Fruit fly (Drosophila melanogaster) whole organism, embryonic: ENCODE measurements around the gene Cys.

ENCODE experiments used
- Ada2b ChIP-seq: fragments of 200-800 bp; sonication (Bioruptor generic); IDR thresholded peaks from 2 replicates; pipeline ENCODE4 v1.3.6; 2022; ENCODE audit warnings: missing biosample characterization, missing genetic modification characterization
- Asciz ChIP-seq: fragments of 200-800 bp; sonication (Bioruptor generic); optimal IDR thresholded peaks from 2 replicates; lab custom pipeline; 2017; ENCODE audit warnings: missing biosample characterization, mild to moderate bottlenecking, missing genetic modification characterization, missing genetic modification reagents
- Blimp-1 ChIP-seq: fragments of 200-800 bp; sonication (Bioruptor generic); optimal IDR thresholded peaks from 3 replicates; lab custom pipeline; 2018; ENCODE audit warnings: missing biosample characterization, missing genetic modification characterization, mild to moderate bottlenecking, moderate library complexity, missing genetic modification reagents
- CG10979 ChIP-seq: fragments of 200-800 bp; sonication (Bioruptor generic); optimal IDR thresholded peaks from 2 replicates; lab custom pipeline; 2018; ENCODE audit warnings: missing biosample characterization, mild to moderate bottlenecking, missing genetic modification characterization, moderate library complexity
- CG12391 ChIP-seq: fragments of 200-800 bp; sonication (Bioruptor generic); optimal IDR thresholded peaks from 3 replicates; lab custom pipeline; 2018; ENCODE audit warnings: missing biosample characterization, mild to moderate bottlenecking, missing genetic modification characterization, moderate library complexity
- CG12659 ChIP-seq: fragments of 200-800 bp; sonication (Bioruptor generic); optimal IDR thresholded peaks from 3 replicates; lab custom pipeline; 2017; ENCODE audit warnings: mild to moderate bottlenecking, missing biosample characterization, missing genetic modification reagents, missing genetic modification characterization
- CG13624 ChIP-seq: fragments of 200-800 bp; sonication (Bioruptor generic); optimal IDR thresholded peaks from 2 replicates; lab custom pipeline; 2016; ENCODE audit warnings: missing biosample characterization, missing genetic modification characterization
- CG15011 ChIP-seq: fragments of 200-800 bp; sonication (Bioruptor generic); optimal IDR thresholded peaks from 3 replicates; lab custom pipeline; 2018; ENCODE audit warnings: missing biosample characterization, mild to moderate bottlenecking, missing genetic modification characterization
- CG16863 ChIP-seq: fragments of 200-800 bp; sonication (Bioruptor generic); optimal IDR thresholded peaks from 3 replicates; lab custom pipeline; 2016; ENCODE audit warnings: missing biosample characterization, missing genetic modification characterization
- CG18476 ChIP-seq: fragments of 200-800 bp; sonication (Bioruptor generic); optimal IDR thresholded peaks from 2 replicates; lab custom pipeline; 2016; ENCODE audit warnings: missing biosample characterization, mild to moderate bottlenecking, missing genetic modification characterization
- CG2678 ChIP-seq: fragments of 200-800 bp; sonication (Bioruptor generic); optimal IDR thresholded peaks from 3 replicates; lab custom pipeline; 2019; ENCODE audit warnings: missing biosample characterization, mild to moderate bottlenecking, missing genetic modification characterization, moderate library complexity
- CG2889 ChIP-seq: fragments of 200-800 bp; sonication (Bioruptor generic); IDR thresholded peaks from 3 replicates; pipeline ENCODE4 v1.3.6; 2022; ENCODE audit warnings: missing biosample characterization, missing genetic modification characterization
- CG30403 ChIP-seq: fragments of 200-800 bp; sonication (Bioruptor generic); optimal IDR thresholded peaks from 3 replicates; lab custom pipeline; 2016; ENCODE audit warnings: missing biosample characterization, missing genetic modification characterization
- CG30431 ChIP-seq: fragments of 200-800 bp; sonication (Bioruptor generic); optimal IDR thresholded peaks from 2 replicates; lab custom pipeline; 2017; ENCODE audit warnings: missing biosample characterization, missing genetic modification characterization
- CG3407 ChIP-seq: fragments of 200-800 bp; sonication (Bioruptor generic); optimal IDR thresholded peaks from 2 replicates; lab custom pipeline; 2018; ENCODE audit warnings: missing biosample characterization, mild to moderate bottlenecking, missing genetic modification characterization
- CG4360 ChIP-seq: fragments of 200-800 bp; sonication (Bioruptor generic); IDR thresholded peaks from 2 replicates; pipeline ENCODE4 v1.3.6; 2022; ENCODE audit warnings: missing biosample characterization, missing genetic modification characterization
- CG6254 ChIP-seq: fragments of 200-800 bp; sonication (Bioruptor generic); optimal IDR thresholded peaks from 3 replicates; lab custom pipeline; 2017; ENCODE audit warnings: mild to moderate bottlenecking, missing biosample characterization, missing genetic modification reagents, missing genetic modification characterization
- CG6689 ChIP-seq: fragments of 200-800 bp; sonication (Bioruptor generic); IDR thresholded peaks from 2 replicates; pipeline ENCODE4 v1.3.6; 2022; ENCODE audit warnings: missing biosample characterization, missing genetic modification characterization
- CTCF ChIP-seq: fragments of 200-800 bp; sonication (Bioruptor generic); optimal IDR thresholded peaks from 2 replicates; lab custom pipeline; 2017; ENCODE audit warnings: missing biosample characterization, mild to moderate bottlenecking, missing genetic modification characterization, moderate library complexity
- D19A ChIP-seq: fragments of 200-800 bp; optimal IDR thresholded peaks from 3 replicates; lab custom pipeline; 2019; ENCODE audit warnings: missing biosample characterization, mild to moderate bottlenecking, missing genetic modification characterization, moderate library complexity
- Eip74EF ChIP-seq, 2 experiments: fragments of 200-800 bp in 1 of 2; fragments of >200 bp in 1 of 2; sonication (Bioruptor generic) in 1 of 2; optimal IDR thresholded peaks; 2 replicates each; lab custom pipeline; 2017 to 2019; ENCODE audit warnings: missing biosample characterization in 2 of 2, missing genetic modification characterization in 2 of 2, mild to moderate bottlenecking in 1 of 2, moderate library complexity in 1 of 2
- Ets97D ChIP-seq: fragments of 200-800 bp; sonication (Bioruptor generic); optimal IDR thresholded peaks from 3 replicates; lab custom pipeline; 2016; ENCODE audit warnings: missing biosample characterization, missing genetic modification characterization
- HLH3B ChIP-seq: fragments of 200-800 bp; sonication (Bioruptor generic); IDR thresholded peaks from 2 replicates; pipeline ENCODE4 v1.3.6; 2022; ENCODE audit warnings: missing biosample characterization, missing genetic modification characterization
- Kr ChIP-seq: fragments of 200-800 bp; sonication (Bioruptor generic); optimal IDR thresholded peaks from 2 replicates; lab custom pipeline; 2017; ENCODE audit warnings: missing biosample characterization, mild to moderate bottlenecking, missing genetic modification characterization
- Lhr ChIP-seq: fragments of 200-800 bp; sonication (Bioruptor generic); optimal IDR thresholded peaks from 3 replicates; lab custom pipeline; 2017; ENCODE audit warnings: mild to moderate bottlenecking, missing biosample characterization, missing genetic modification reagents, missing genetic modification characterization
- Mrtf ChIP-seq: fragments of 200-800 bp; sonication (Bioruptor generic); IDR thresholded peaks from 3 replicates; pipeline ENCODE4 v1.3.6; 2022; ENCODE audit warnings: missing biosample characterization, missing genetic modification characterization
- Oli ChIP-seq: fragments of 200-800 bp; sonication (Bioruptor generic); optimal IDR thresholded peaks from 2 replicates; lab custom pipeline; 2018; ENCODE audit warnings: missing biosample characterization, mild to moderate bottlenecking, missing genetic modification characterization, moderate library complexity
- Six4 ChIP-seq: fragments of 200-800 bp; sonication (Bioruptor generic); optimal IDR thresholded peaks from 2 replicates; lab custom pipeline; 2016; ENCODE audit warnings: missing biosample characterization, missing genetic modification characterization
- Sox100B ChIP-seq: fragments of 200-800 bp; sonication (Bioruptor generic); optimal IDR thresholded peaks from 3 replicates; lab custom pipeline; 2018; ENCODE audit warnings: missing biosample characterization, mild to moderate bottlenecking, missing genetic modification characterization
- Ssrp ChIP-seq: fragments of 200-800 bp; sonication (Bioruptor generic); optimal IDR thresholded peaks from 2 replicates; lab custom pipeline; 2018; ENCODE audit warnings: missing biosample characterization, mild to moderate bottlenecking, missing genetic modification characterization, moderate library complexity
- cg ChIP-seq: fragments of 200-800 bp; sonication (Bioruptor generic); optimal IDR thresholded peaks from 3 replicates; lab custom pipeline; 2019; ENCODE audit warnings: missing biosample characterization, mild to moderate bottlenecking, missing genetic modification characterization, moderate library complexity
- chif ChIP-seq, 2 experiments: fragments of 200-800 bp; sonication (Bioruptor generic); optimal IDR thresholded peaks; 3 replicates each; lab custom pipeline; 2016; ENCODE audit warnings: missing biosample characterization in 2 of 2, missing genetic modification characterization in 2 of 2
- crol ChIP-seq: fragments of 200-800 bp; sonication (Bioruptor generic); IDR thresholded peaks from 2 replicates; pipeline ENCODE4 v1.3.6; 2022; ENCODE audit warnings: missing biosample characterization, missing genetic modification characterization
- dimm ChIP-seq: fragments of 200-800 bp; sonication (Bioruptor generic); IDR thresholded peaks from 2 replicates; pipeline ENCODE4 v1.3.6; 2022; ENCODE audit warnings: missing biosample characterization, missing genetic modification characterization
- fd96Cb ChIP-seq: fragments of 200-800 bp; sonication (Bioruptor generic); optimal IDR thresholded peaks from 2 replicates; lab custom pipeline; 2018; ENCODE audit warnings: missing biosample characterization, mild to moderate bottlenecking, missing genetic modification characterization, moderate library complexity
- gsb-n ChIP-seq: fragments of 200-800 bp; sonication (Bioruptor generic); optimal IDR thresholded peaks from 3 replicates; lab custom pipeline; 2018; ENCODE audit warnings: missing biosample characterization, mild to moderate bottlenecking, missing genetic modification characterization
- klu ChIP-seq: fragments of 200-800 bp; sonication (Bioruptor generic); IDR thresholded peaks from 2 replicates; pipeline ENCODE4 v1.3.6; 2022; ENCODE audit warnings: missing biosample characterization, missing genetic modification characterization
- kni ChIP-seq: fragments of 200-800 bp; sonication (Bioruptor generic); optimal IDR thresholded peaks from 3 replicates; lab custom pipeline; 2017; ENCODE audit warnings: mild to moderate bottlenecking, missing biosample characterization, missing genetic modification reagents, missing genetic modification characterization
- nau ChIP-seq: fragments of 200-800 bp; sonication (Bioruptor generic); optimal IDR thresholded peaks from 3 replicates; lab custom pipeline; 2017; ENCODE audit warnings: missing biosample characterization, mild to moderate bottlenecking, missing genetic modification characterization, missing genetic modification reagents
- nerfin-1 ChIP-seq: fragments of 200-800 bp; sonication (Bioruptor generic); optimal IDR thresholded peaks from 3 replicates; lab custom pipeline; 2019; ENCODE audit warnings: missing biosample characterization, mild to moderate bottlenecking, missing genetic modification characterization, moderate library complexity
- nmo ChIP-seq: fragments of 200-800 bp; sonication (Bioruptor generic); optimal IDR thresholded peaks from 2 replicates; lab custom pipeline; 2018; ENCODE audit warnings: missing biosample characterization, mild to moderate bottlenecking, missing genetic modification characterization, moderate library complexity
- onecut ChIP-seq: fragments of 200-800 bp; sonication (Bioruptor generic); IDR thresholded peaks from 2 replicates; pipeline ENCODE4 v1.3.6; 2022; ENCODE audit warnings: missing biosample characterization, missing genetic modification characterization
- pb ChIP-seq: fragments of 200-800 bp; sonication (Bioruptor generic); optimal IDR thresholded peaks from 3 replicates; lab custom pipeline; 2016; ENCODE audit warnings: missing biosample characterization, missing genetic modification characterization
- phol ChIP-seq: fragments of 200-800 bp; sonication (Bioruptor generic); optimal IDR thresholded peaks from 3 replicates; lab custom pipeline; 2018; ENCODE audit warnings: missing biosample characterization, mild to moderate bottlenecking, missing genetic modification characterization, moderate library complexity
- repo ChIP-seq: fragments of 200-800 bp; sonication (Bioruptor generic); optimal IDR thresholded peaks from 2 replicates; lab custom pipeline; 2016; ENCODE audit warnings: missing biosample characterization, missing genetic modification characterization
- sqz ChIP-seq: fragments of 200-800 bp; sonication (Bioruptor generic); optimal IDR thresholded peaks from 3 replicates; lab custom pipeline; 2018; ENCODE audit warnings: missing biosample characterization, mild to moderate bottlenecking, missing genetic modification characterization
- tio ChIP-seq: fragments of 200-800 bp; sonication (Bioruptor generic); optimal IDR thresholded peaks from 2 replicates; lab custom pipeline; 2017; ENCODE audit warnings: missing biosample characterization, missing genetic modification characterization, inconsistent platforms
- toy ChIP-seq: fragments of 200-800 bp; sonication (Bioruptor generic); IDR thresholded peaks from 2 replicates; pipeline ENCODE4 v1.3.6; 2022; ENCODE audit warnings: missing biosample characterization, missing genetic modification characterization
- trem ChIP-seq: fragments of 200-800 bp; optimal IDR thresholded peaks from 3 replicates; lab custom pipeline; 2019; ENCODE audit warnings: missing biosample characterization, mild to moderate bottlenecking, missing genetic modification characterization, moderate library complexity
- tx ChIP-seq: fragments of 200-800 bp; sonication (Bioruptor generic); optimal IDR thresholded peaks from 2 replicates; lab custom pipeline; 2016; ENCODE audit warnings: missing biosample characterization, missing genetic modification characterization

Gene Cys

dm6 chr3R:14597935-14598424, 28.5 kb upstream of the Cys start (continued):
- TF ChIP-seq Sox100B (GFP tag; lab: Kevin White, UChicago) = peak; percentile 50
- TF ChIP-seq Ets97D (GFP tag; lab: Kevin White, UChicago) = peak; percentile 32
- peak in 1 of 2 experiments; percentile 18 for TF ChIP-seq chif (GFP tag; optimal IDR thresholded peaks at IDR 0.05; lab: Kevin White, UChicago)
- peak; percentile 21 for TF ChIP-seq trem (tag; lab: Kevin White, UChicago)
- peak; percentile 18 for TF ChIP-seq CG6254 (GFP tag; lab: Kevin White, UChicago)
- TF ChIP-seq nerfin-1 (tag; lab: Kevin White, UChicago) = no peak
- TF ChIP-seq Six4 (GFP tag; lab: Kevin White, UChicago) = peak; percentile 15
- peak; percentile 19 for TF ChIP-seq tio (GFP tag; lab: Kevin White, UChicago)
- peak; percentile 27 for TF ChIP-seq Lhr (GFP tag; lab: Kevin White, UChicago)
- peak; percentile 71 for TF ChIP-seq CG10979 (tag; lab: Kevin White, UChicago)
- no peak for TF ChIP-seq Mrtf (GFP tag; lab: Robert Waterston, UW)
- TF ChIP-seq CG18476 (GFP tag; lab: Kevin White, UChicago) = peak; percentile 10
- no peak for TF ChIP-seq pb
- TF ChIP-seq CG2678 (tag; lab: Kevin White, UChicago) = peak; percentile 45
- peak; percentile 10 for TF ChIP-seq CG30431 (GFP tag; lab: Kevin White, UChicago)
- TF ChIP-seq Oli (tag; lab: Kevin White, UChicago) = peak; percentile 53
- peak; percentile 41 for TF ChIP-seq nmo
- peak; percentile 26 for TF ChIP-seq gsb-n (tag; lab: Kevin White, UChicago)
- peak; percentile 51 for TF ChIP-seq Blimp-1 (GFP tag; lab: Kevin White, UChicago)
- TF ChIP-seq CG4360 (GFP tag; lab: Robert Waterston, UW) = peak; percentile 85
- TF ChIP-seq Kr (GFP tag; lab: Kevin White, UChicago) = no peak
- peak; percentile 45 for TF ChIP-seq D19A (tag; lab: Kevin White, UChicago)
- peak; percentile 50 for TF ChIP-seq CG12391 (tag; lab: Kevin White, UChicago)
- no peak for TF ChIP-seq CG2889
- TF ChIP-seq cg (GFP tag; lab: Kevin White, UChicago) = peak; percentile 33
- peak; percentile 25; the same call in 1 of the 2 replicates for TF ChIP-seq CG6689
- no peak for TF ChIP-seq sqz
- no peak for TF ChIP-seq tx
- TF ChIP-seq Ssrp (tag; lab: Kevin White, UChicago) = peak; percentile 44
- peak; percentile 37; the same call in 1 of the 2 replicates for TF ChIP-seq HLH3B (GFP tag; lab: Robert Waterston, UW)
- no peak for TF ChIP-seq CTCF (GFP tag; lab: Kevin White, UChicago)
- TF ChIP-seq CG13624 (GFP tag; lab: Kevin White, UChicago) = no peak
- TF ChIP-seq CG16863 (GFP tag; lab: Kevin White, UChicago) = no peak
- TF ChIP-seq CG15011 (GFP tag; lab: Kevin White, UChicago) = no peak
- TF ChIP-seq kni (GFP tag; lab: Kevin White, UChicago) = no peak
- peak; percentile 5 for TF ChIP-seq CG12659 (GFP tag; lab: Kevin White, UChicago)
- TF ChIP-seq Asciz = peak; percentile 56
- TF ChIP-seq phol (tag; lab: Kevin White, UChicago) = peak; percentile 61
- TF ChIP-seq nau (GFP tag; lab: Kevin White, UChicago) = peak; percentile 5
- 0 out of 2 replicates have a peak, but pooled peaks have one; percentile 10 for TF ChIP-seq Ada2b (GFP tag; lab: Robert Waterston, UW)
- no peak for TF ChIP-seq repo (GFP tag; lab: Kevin White, UChicago)
- no peak for TF ChIP-seq toy (GFP tag; lab: Robert Waterston, UW)
- peak; percentile 8 for TF ChIP-seq CG3407 (GFP tag; lab: Kevin White, UChicago)
- TF ChIP-seq onecut (GFP tag; lab: Robert Waterston, UW) = peak; percentile 27; the same call in 1 of the 2 replicates
- TF ChIP-seq CG30403 = peak; percentile 36
- TF ChIP-seq crol (GFP tag; lab: Robert Waterston, UW) = 0 out of 2 replicates have a peak, but pooled peaks have one; percentile 2
- TF ChIP-seq klu (GFP tag; lab: Robert Waterston, UW) = peak; percentile 32; the same call in 1 of the 2 replicates
- peak; percentile 38 for TF ChIP-seq fd96Cb (tag; lab: Kevin White, UChicago)
- TF ChIP-seq Eip74EF (GFP tag; optimal IDR thresholded peaks at IDR 0.05; lab: Kevin White, UChicago) = peak in 1 of 2 experiments; percentile 17
- TF ChIP-seq dimm = 0 out of 2 replicates have a peak, but pooled peaks have one; percentile 22
